Fruit fly (Drosophila melanogaster) whole organism, prepupa: Measurements from ENCODE around the gene CG31637.

Source experiments
- CG11762 ChIP-seq: fragments of 200-800 bp; sonication (Bioruptor generic); optimal IDR thresholded peaks from 3 replicates; lab custom pipeline; 2016; ENCODE audit warnings: missing biosample characterization, missing genetic modification characterization; ENCODE audit not compliant: insufficient read depth
- CG34406 ChIP-seq: fragments of 200-800 bp; sonication (Bioruptor generic); optimal IDR thresholded peaks from 3 replicates; lab custom pipeline; 2016; ENCODE audit warnings: missing biosample characterization, missing genetic modification characterization
- CG6808 ChIP-seq: fragments of 200-800 bp; sonication (Bioruptor generic); optimal IDR thresholded peaks from 3 replicates; lab custom pipeline; 2017; ENCODE audit warnings: missing biosample characterization, missing genetic modification characterization, mild to moderate bottlenecking, moderate library complexity, missing genetic modification reagents
- CG9139 ChIP-seq: fragments of 200-800 bp; sonication (Bioruptor generic); optimal IDR thresholded peaks from 3 replicates; lab custom pipeline; 2017; ENCODE audit warnings: missing biosample characterization, mild to moderate bottlenecking, missing genetic modification characterization
- Eip93F ChIP-seq: fragments of 200-800 bp; sonication (Bioruptor generic); optimal IDR thresholded peaks from 2 replicates; lab custom pipeline; 2016; ENCODE audit warnings: missing biosample characterization, mild to moderate bottlenecking, missing genetic modification characterization
- Gug ChIP-seq: fragments of 200-800 bp; sonication (Bioruptor generic); IDR thresholded peaks from 2 replicates; pipeline ENCODE4 v1.3.6; 2022; ENCODE audit warnings: missing biosample characterization, missing genetic modification characterization
- achi ChIP-seq: fragments of 200-800 bp; sonication (Bioruptor generic); optimal IDR thresholded peaks from 3 replicates; lab custom pipeline; 2016; ENCODE audit warnings: missing biosample characterization, missing genetic modification characterization
- cyc ChIP-seq: fragments of 200-800 bp; sonication (Bioruptor generic); optimal IDR thresholded peaks from 3 replicates; lab custom pipeline; 2016; ENCODE audit warnings: missing biosample characterization, missing genetic modification characterization
- fd59A ChIP-seq: fragments of 200-800 bp; sonication (Bioruptor generic); optimal IDR thresholded peaks from 2 replicates; lab custom pipeline; 2017; ENCODE audit warnings: missing biosample characterization, mild to moderate bottlenecking, missing genetic modification characterization, missing genetic modification reagents
- salr ChIP-seq, 2 experiments: fragments of 200-800 bp; sonication (Bioruptor generic); optimal IDR thresholded peaks; 3 replicates each; lab custom pipeline; 2016 to 2018; ENCODE audit warnings: missing biosample characterization in 2 of 2, missing genetic modification characterization in 2 of 2, mild to moderate bottlenecking in 1 of 2
- spab ChIP-seq: fragments of 200-800 bp; sonication (Bioruptor generic); optimal IDR thresholded peaks from 2 replicates; lab custom pipeline; 2017; ENCODE audit warnings: missing biosample characterization, mild to moderate bottlenecking, missing genetic modification characterization, missing genetic modification reagents

DNA sequence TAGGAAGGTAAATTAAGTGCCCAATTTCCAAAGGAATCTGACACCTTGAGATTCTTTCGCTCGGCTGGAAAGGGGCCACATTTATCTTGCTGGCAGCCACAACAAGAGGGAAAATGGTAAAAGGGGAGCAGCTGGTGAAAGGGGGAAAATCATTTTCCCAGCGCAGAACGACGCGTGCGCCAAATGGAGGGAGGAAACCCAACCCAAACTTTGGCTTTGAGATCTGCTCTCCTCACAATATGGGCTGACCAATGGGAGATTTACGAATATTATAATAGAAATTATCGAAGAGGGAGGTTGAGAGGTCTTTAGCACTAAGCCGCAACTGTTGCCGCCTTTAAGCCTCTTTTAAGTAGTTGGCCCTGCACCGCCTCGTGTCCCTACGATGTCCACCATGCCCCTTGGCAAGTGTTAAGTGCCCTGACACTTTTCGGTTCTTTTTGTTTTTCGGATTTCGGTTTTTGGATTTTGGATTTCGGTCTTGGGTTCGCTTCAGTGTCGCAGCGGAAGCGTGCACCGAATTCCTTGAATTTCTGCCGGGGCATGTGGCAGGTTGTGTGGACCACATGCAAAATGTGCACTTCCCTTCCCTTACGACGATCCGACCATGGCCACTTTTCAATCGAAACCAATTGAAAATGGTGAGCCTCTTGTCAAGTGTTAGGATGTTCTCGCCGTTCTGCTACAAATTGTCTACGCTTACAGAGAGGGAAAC is 33.7 kb downstream of the CG31637 start:
- TF ChIP-seq CG9139 (GFP tag; lab: Kevin White, UChicago) (no peak), Eip93F (GFP tag; lab: Kevin White, UChicago) (no peak), CG6808 (GFP tag; lab: Kevin White, UChicago) (no peak), cyc (GFP tag; lab: Kevin White, UChicago) (no peak), spab (GFP tag; lab: Kevin White, UChicago) (no peak), CG34406 (GFP tag; lab: Kevin White, UChicago) (no peak), achi (GFP tag; lab: Kevin White, UChicago) (no peak), CG11762 (GFP tag; lab: Kevin White, UChicago) (no peak), salr (GFP tag; optimal IDR thresholded peaks at IDR 0.05; lab: Kevin White, UChicago) (no peak), Gug (GFP tag; lab: Robert Waterston, UW) (no peak), fd59A (no peak)
